Worm (Caenorhabditis elegans) whole organism, young adult: ENCODE results near the gene Y46G5A.15.

Source experiments
- B0019.2 ChIP-seq: fragments of 200-800 bp; sonication (Bioruptor generic); conservative IDR thresholded peaks from 2 replicates; pipeline ENCODE4 v1.3.6; 2022; ENCODE audit warnings: missing genetic modification reagents, missing genetic modification characterization, missing compliant biosample characterization
- C17E4.6 ChIP-seq: fragments of 200-800 bp; sonication (Bioruptor generic); IDR thresholded peaks from 2 replicates; pipeline ENCODE4 v1.3.6; 2022; ENCODE audit warnings: missing genetic modification reagents, missing genetic modification characterization, missing compliant biosample characterization
- D2030.7 ChIP-seq: fragments of 200-800 bp; sonication (Bioruptor generic); IDR thresholded peaks from 2 replicates; pipeline ENCODE4 v1.3.6; 2022; ENCODE audit warnings: missing genetic modification reagents, missing genetic modification characterization, missing compliant biosample characterization
- F37B4.10 ChIP-seq: fragments of 200-800 bp; sonication (Bioruptor generic); IDR thresholded peaks from 2 replicates; pipeline ENCODE4 v1.3.6; 2022; ENCODE audit warnings: missing genetic modification characterization, missing compliant biosample characterization
- F52B5.7 ChIP-seq: sonication (generic microtip); optimal IDR thresholded peaks from 2 replicates; lab custom pipeline; 2016; ENCODE audit warnings: mild to moderate bottlenecking, missing genetic modification characterization, missing compliant biosample characterization
- K11D2.4 ChIP-seq: fragments of 200-800 bp; sonication (Bioruptor generic); IDR thresholded peaks from 2 replicates; pipeline ENCODE4 v1.3.6; 2022; ENCODE audit warnings: missing genetic modification reagents, missing genetic modification characterization, missing compliant biosample characterization
- K12H6.12 ChIP-seq: fragments of 200-800 bp; sonication (Bioruptor generic); optimal IDR thresholded peaks from 2 replicates; lab custom pipeline; 2018; ENCODE audit warnings: mild to moderate bottlenecking, missing genetic modification characterization, missing compliant biosample characterization
- Y79H2A.3 ChIP-seq: fragments of 200-800 bp; sonication (Bioruptor generic); conservative IDR thresholded peaks from 2 replicates; pipeline ENCODE4 v1.3.6; 2022; ENCODE audit warnings: missing genetic modification reagents, missing genetic modification characterization, missing compliant biosample characterization
- Y95B8A.8 ChIP-seq: fragments of 200-800 bp; sonication (Bioruptor generic); IDR thresholded peaks from 2 replicates; pipeline ENCODE4 v1.3.6; 2022; ENCODE audit warnings: missing genetic modification reagents, missing genetic modification characterization, missing compliant biosample characterization
- akir-1 ChIP-seq: fragments of 200-800 bp; sonication (Bioruptor generic); optimal IDR thresholded peaks from 2 replicates; lab custom pipeline; 2018; ENCODE audit warnings: mild to moderate bottlenecking, missing genetic modification characterization, moderate library complexity, missing compliant biosample characterization
- aptf-2 ChIP-seq: fragments of 200-800 bp; sonication (Bioruptor generic); conservative IDR thresholded peaks from 2 replicates; pipeline ENCODE4 v1.3.6; 2022; ENCODE audit warnings: missing genetic modification reagents, missing genetic modification characterization, missing compliant biosample characterization
- attf-3 ChIP-seq: fragments of 200-800 bp; sonication (Bioruptor generic); conservative IDR thresholded peaks from 2 replicates; pipeline ENCODE4 v1.3.6; 2022; ENCODE audit warnings: missing genetic modification reagents, missing genetic modification characterization, missing compliant biosample characterization
- attf-6 ChIP-seq: fragments of 200-800 bp; sonication (Bioruptor generic); IDR thresholded peaks from 2 replicates; pipeline ENCODE4 v1.3.6; 2022; ENCODE audit warnings: missing genetic modification reagents, missing genetic modification characterization, missing compliant biosample characterization
- ccch-3 ChIP-seq: fragments of 200-800 bp; sonication (Bioruptor generic); optimal IDR thresholded peaks from 2 replicates; lab custom pipeline; 2018; ENCODE audit warnings: mild to moderate bottlenecking, missing genetic modification characterization, missing compliant biosample characterization
- cebp-1 ChIP-seq, 2 experiments: fragments of 200-800 bp in 1 of 2; sonication (Bioruptor generic) in 1 of 2; sonication (generic microtip) in 1 of 2; IDR thresholded peaks in 1 of 2; optimal IDR thresholded peaks in 1 of 2; 2 replicates each; pipeline versions ENCODE4 v1.3.6 to Lab custom; 2017 to 2022; ENCODE audit warnings: missing compliant biosample characterization in 2 of 2, missing genetic modification characterization in 2 of 2, mild to moderate bottlenecking in 1 of 2, missing genetic modification reagents in 1 of 2, moderate library complexity in 1 of 2
- cebp-2 ChIP-seq: fragments of 200-800 bp; sonication (Bioruptor generic); IDR thresholded peaks from 2 replicates; pipeline ENCODE4 v1.3.6; 2022; ENCODE audit warnings: missing genetic modification characterization, missing compliant biosample characterization
- ceh-91 ChIP-seq: fragments of 200-800 bp; sonication (Bioruptor generic); IDR thresholded peaks from 2 replicates; pipeline ENCODE4 v1.3.6; 2022; ENCODE audit warnings: missing genetic modification reagents, missing genetic modification characterization, missing compliant biosample characterization
- chd-7 ChIP-seq: sonication (generic microtip); optimal IDR thresholded peaks from 2 replicates; lab custom pipeline; 2016; ENCODE audit warnings: mild to moderate bottlenecking, missing genetic modification characterization, moderate library complexity, missing compliant biosample characterization
- die-1 ChIP-seq: sonication (generic microtip); optimal IDR thresholded peaks from 2 replicates; lab custom pipeline; 2016; ENCODE audit warnings: missing genotype, mild to moderate bottlenecking, missing genetic modification characterization, missing compliant biosample characterization
- dox-1 ChIP-seq: fragments of 200-800 bp; sonication (Bioruptor generic); IDR thresholded peaks from 2 replicates; pipeline ENCODE4 v1.3.6; 2022; ENCODE audit warnings: missing genetic modification reagents, missing genetic modification characterization, missing compliant biosample characterization
- dpl-1 ChIP-seq: fragments of 150-350 bp; optimal IDR thresholded peaks from 2 replicates; lab custom pipeline; 2014; ENCODE audit warnings: missing biosample characterization, missing genetic modification reagents, missing genetic modification characterization
- ets-4 ChIP-seq: fragments of 200-800 bp; sonication (Bioruptor generic); optimal IDR thresholded peaks from 2 replicates; lab custom pipeline; 2018; ENCODE audit warnings: mild to moderate bottlenecking, missing genetic modification characterization, missing compliant biosample characterization
- hlh-26 ChIP-seq: fragments of 200-800 bp; sonication (Bioruptor generic); conservative IDR thresholded peaks from 2 replicates; pipeline ENCODE4 v1.3.6; 2022; ENCODE audit warnings: missing genetic modification reagents, missing genetic modification characterization, missing compliant biosample characterization
- hmg-1.2 ChIP-seq: fragments of 200-800 bp; sonication (Bioruptor generic); IDR thresholded peaks from 2 replicates; pipeline ENCODE4 v1.3.6; 2022; ENCODE audit warnings: missing genetic modification reagents, missing genetic modification characterization, missing compliant biosample characterization
- hmg-20 ChIP-seq: fragments of 200-800 bp; sonication (Bioruptor generic); IDR thresholded peaks from 2 replicates; pipeline ENCODE4 v1.3.6; 2022; ENCODE audit warnings: missing genetic modification reagents, missing genetic modification characterization, missing compliant biosample characterization
- let-526 ChIP-seq: fragments of 200-800 bp; sonication (Bioruptor generic); IDR thresholded peaks from 2 replicates; pipeline ENCODE4 v1.3.6; 2022; ENCODE audit warnings: missing genetic modification reagents, missing genetic modification characterization, missing compliant biosample characterization
- lin-26 ChIP-seq: fragments of 200-800 bp; sonication (Bioruptor generic); IDR thresholded peaks from 2 replicates; pipeline ENCODE4 v1.3.6; 2022; ENCODE audit warnings: missing genetic modification reagents, missing genetic modification characterization, missing compliant biosample characterization
- lin-40 ChIP-seq: sonication (generic microtip); optimal IDR thresholded peaks from 2 replicates; lab custom pipeline; 2016; ENCODE audit warnings: missing genetic modification characterization, mild to moderate bottlenecking, missing compliant biosample characterization, missing genotype, missing genetic modification reagents
- lin-54 ChIP-seq: fragments of 200-800 bp; sonication (Bioruptor generic); optimal IDR thresholded peaks from 2 replicates; lab custom pipeline; 2018; ENCODE audit warnings: mild to moderate bottlenecking, missing genetic modification characterization, missing compliant biosample characterization
- lir-1 ChIP-seq: fragments of 200-800 bp; sonication (Bioruptor generic); conservative IDR thresholded peaks from 2 replicates; pipeline ENCODE4 v1.3.6; 2022; ENCODE audit warnings: missing genetic modification reagents, missing genetic modification characterization, missing compliant biosample characterization
- madf-6 ChIP-seq: fragments of 200-800 bp; sonication (Bioruptor generic); IDR thresholded peaks from 2 replicates; pipeline ENCODE4 v1.3.6; 2022; ENCODE audit warnings: missing genetic modification reagents, missing genetic modification characterization, missing compliant biosample characterization
- madf-8 ChIP-seq: fragments of 200-800 bp; sonication (Bioruptor generic); conservative IDR thresholded peaks from 2 replicates; pipeline ENCODE4 v1.3.6; 2022; ENCODE audit warnings: missing genetic modification reagents, missing genetic modification characterization, missing compliant biosample characterization
- mcd-1 ChIP-seq: fragments of 200-800 bp; sonication (Bioruptor generic); IDR thresholded peaks from 2 replicates; pipeline ENCODE4 v1.3.6; 2022; ENCODE audit warnings: missing genetic modification reagents, missing genetic modification characterization, missing compliant biosample characterization
- mel-28 ChIP-seq: sonication (generic microtip); optimal IDR thresholded peaks from 2 replicates; lab custom pipeline; 2016; ENCODE audit warnings: borderline replicate concordance, mild to moderate bottlenecking, missing genetic modification characterization, missing compliant biosample characterization
- nfya-1 ChIP-seq: sonication (generic microtip); optimal IDR thresholded peaks from 2 replicates; lab custom pipeline; 2017; ENCODE audit warnings: antibody characterized with exemption, missing compliant biosample characterization, missing genetic modification characterization, borderline replicate concordance; ENCODE audit not compliant: insufficient read depth
- repo-1 ChIP-seq: sonication (generic microtip); optimal IDR thresholded peaks from 2 replicates; lab custom pipeline; 2017; ENCODE audit warnings: mild to moderate bottlenecking, missing genetic modification characterization, missing compliant biosample characterization
- sdz-38 ChIP-seq: sonication (generic microtip); optimal IDR thresholded peaks from 2 replicates; lab custom pipeline; 2016; ENCODE audit warnings: missing genotype, missing genetic modification characterization, missing compliant biosample characterization
- snpc-4 ChIP-seq, 5 experiments: fragments of 150-350 bp in 1 of 5; sonication (generic microtip) in 4 of 5; optimal IDR thresholded peaks; 2 replicates each; lab custom pipeline; 2014 to 2018; ENCODE audit warnings: missing genetic modification characterization in 5 of 5, missing biosample characterization in 3 of 5, antibody characterized with exemption in 2 of 5, mild to moderate bottlenecking in 2 of 5, missing compliant biosample characterization in 2 of 5, missing genotype in 2 of 5, moderate library complexity in 2 of 5, missing genetic modification reagents in 1 of 5
- somi-1 ChIP-seq: fragments of 200-800 bp; sonication (Bioruptor generic); optimal IDR thresholded peaks from 2 replicates; lab custom pipeline; 2018; ENCODE audit warnings: mild to moderate bottlenecking, missing genetic modification characterization, missing compliant biosample characterization
- tbp1 ChIP-seq: fragments of 200-800 bp; sonication (Bioruptor generic); optimal IDR thresholded peaks from 2 replicates; lab custom pipeline; 2018; ENCODE audit warnings: mild to moderate bottlenecking, missing genetic modification characterization, missing compliant biosample characterization
- tlf-1 ChIP-seq: fragments of 200-800 bp; sonication (Bioruptor generic); optimal IDR thresholded peaks from 2 replicates; lab custom pipeline; 2018; ENCODE audit warnings: mild to moderate bottlenecking, missing genetic modification characterization, missing compliant biosample characterization
- zfh-2 ChIP-seq: fragments of 200-800 bp; sonication (Bioruptor generic); conservative IDR thresholded peaks from 2 replicates; pipeline ENCODE4 v1.3.6; 2022; ENCODE audit warnings: missing genetic modification reagents, missing genetic modification characterization, missing compliant biosample characterization
- ztf-22 ChIP-seq: fragments of 200-800 bp; sonication (Bioruptor generic); optimal IDR thresholded peaks from 2 replicates; lab custom pipeline; 2018; ENCODE audit warnings: mild to moderate bottlenecking, missing genetic modification characterization, moderate library complexity, missing compliant biosample characterization
- ztf-25 ChIP-seq: fragments of 200-800 bp; sonication (Bioruptor generic); IDR thresholded peaks from 2 replicates; pipeline ENCODE4 v1.3.6; 2022; ENCODE audit warnings: missing genetic modification reagents, missing genetic modification characterization, missing compliant biosample characterization

The Y46G5A.15 gene

ce11 chrII:12805161-12805560 lies 19.9 kb upstream of the Y46G5A.15 start, which contains the start of the genes Y46G5A.18 and Y46G5A.47:
Gene Y46G5A.18, minus strand, starts transcription at chrII:12805261.
Gene Y46G5A.47, minus strand, starts transcription at chrII:12805306.
- TF ChIP-seq F37B4.10 (GFP tag; lab: Robert Waterston, UW): no peak
- TF ChIP-seq attf-3 (GFP tag; lab: Robert Waterston, UW): no peak
- no peak for TF ChIP-seq K12H6.12 (tag; lab: Kevin White, UChicago)
- TF ChIP-seq K11D2.4 (GFP tag; lab: Robert Waterston, UW): no peak
- no peak for TF ChIP-seq hlh-26 (GFP tag; lab: Robert Waterston, UW)
- no peak for TF ChIP-seq sdz-38 (tag; lab: Kevin White, UChicago)
- TF ChIP-seq lin-54 (GFP tag; lab: Kevin White, UChicago): no peak
- TF ChIP-seq somi-1 (GFP tag; lab: Kevin White, UChicago): no peak
- no peak for TF ChIP-seq ets-4
- TF ChIP-seq Y79H2A.3: no peak
- TF ChIP-seq lin-26: no peak
- no peak for TF ChIP-seq lir-1 (GFP tag; lab: Robert Waterston, UW)
- TF ChIP-seq zfh-2 (GFP tag; lab: Robert Waterston, UW): no peak
- no peak for TF ChIP-seq attf-6 (GFP tag; lab: Robert Waterston, UW)
- TF ChIP-seq cebp-2 (GFP tag; lab: Robert Waterston, UW): no peak

ce11 chrII:12799927-12800522 lies 14.8 kb upstream of the Y46G5A.15 start:
- no peak for TF ChIP-seq ccch-3
- TF ChIP-seq Y95B8A.8 (GFP tag; lab: Robert Waterston, UW): 0 out of 2 replicates have a peak, but pooled peaks have one; percentile 4
- no peak for TF ChIP-seq nfya-1 (tag; lab: Kevin White, UChicago)
- peak; percentile 52 for TF ChIP-seq B0019.2 (GFP tag; lab: Robert Waterston, UW)
- peak; percentile 54 for TF ChIP-seq hmg-1.2
- TF ChIP-seq F52B5.7 (tag; lab: Kevin White, UChicago): no peak
- TF ChIP-seq chd-7 (tag; lab: Kevin White, UChicago): no peak
- TF ChIP-seq hmg-20 (GFP tag; lab: Robert Waterston, UW): no peak
- TF ChIP-seq snpc-4 (GFP tag; optimal IDR thresholded peaks at IDR 0.05; lab: Kevin White, UChicago): no peak
- peak in 2 of 4 experiments; percentile 32 to 47 for TF ChIP-seq snpc-4 (tag; optimal IDR thresholded peaks at IDR 0.05; lab: Kevin White, UChicago)
- no peak for TF ChIP-seq ets-4
- TF ChIP-seq lin-40: peak; percentile 7
- no peak for TF ChIP-seq zfh-2 (GFP tag; lab: Robert Waterston, UW)
- TF ChIP-seq cebp-1 (GFP tag; IDR thresholded peaks at IDR 0.05; lab: Robert Waterston, UW): no peak
- peak; percentile 36 for TF ChIP-seq cebp-1 (tag; optimal IDR thresholded peaks at IDR 0.05; lab: Kevin White, UChicago)
- TF ChIP-seq let-526: no peak
- peak; percentile 90 for TF ChIP-seq D2030.7 (GFP tag; lab: Robert Waterston, UW)
- no peak for TF ChIP-seq lir-1 (GFP tag; lab: Robert Waterston, UW)
- TF ChIP-seq ceh-91 (GFP tag; lab: Robert Waterston, UW): peak; percentile 89
- TF ChIP-seq mcd-1 (GFP tag; lab: Robert Waterston, UW): peak; percentile 97
- TF ChIP-seq dpl-1 (GFP tag; lab: Kevin White, UChicago): peak; percentile 92
- no peak for TF ChIP-seq aptf-2 (GFP tag; lab: Robert Waterston, UW)
- TF ChIP-seq die-1 (tag; lab: Kevin White, UChicago): no peak
- TF ChIP-seq tlf-1 (GFP tag; lab: Kevin White, UChicago): peak; percentile 38
- no peak for TF ChIP-seq ztf-25
- no peak for TF ChIP-seq akir-1 (GFP tag; lab: Kevin White, UChicago)
- TF ChIP-seq sdz-38 (tag; lab: Kevin White, UChicago): no peak
- no peak for TF ChIP-seq mel-28 (tag; lab: Kevin White, UChicago)
- TF ChIP-seq K12H6.12 (tag; lab: Kevin White, UChicago): no peak
- TF ChIP-seq ztf-22 (GFP tag; lab: Kevin White, UChicago): no peak
- no peak for TF ChIP-seq repo-1 (tag; lab: Kevin White, UChicago)
- peak; percentile 91 for TF ChIP-seq madf-8 (GFP tag; lab: Robert Waterston, UW)
- peak; percentile 71 for TF ChIP-seq dox-1 (GFP tag; lab: Robert Waterston, UW)
- TF ChIP-seq C17E4.6 (GFP tag; lab: Robert Waterston, UW): 0 out of 2 replicates have a peak, but pooled peaks have one; percentile 33
- peak; percentile 28 for TF ChIP-seq tbp1 (GFP tag; lab: Kevin White, UChicago)
- TF ChIP-seq madf-6 (GFP tag; lab: Robert Waterston, UW): peak; percentile 97
